Fruit fly (Drosophila melanogaster) whole organism: ENCODE measurements around the gene CG13032.

ENCODE experiments used
- CG8478 ChIP-seq: fragments of >200 bp; optimal IDR thresholded peaks from 2 replicates; lab custom pipeline; 2018; ENCODE audit warnings: inconsistent platforms
- EcR ChIP-seq, 2 experiments: fragments of >200 bp; optimal IDR thresholded peaks; 2 replicates each; lab custom pipeline; 2017; ENCODE audit warnings: missing biosample characterization in 2 of 2, missing genetic modification characterization in 2 of 2, missing genetic modification reagents in 2 of 2
- psq ChIP-seq: fragments of >200 bp; optimal IDR thresholded peaks from 2 replicates; lab custom pipeline; 2017
- usp ChIP-seq: fragments of >200 bp; optimal IDR thresholded peaks from 2 replicates; lab custom pipeline; 2017; ENCODE audit warnings: missing biosample characterization, missing genetic modification characterization, mixed read lengths

The CG13032 gene

DNA sequence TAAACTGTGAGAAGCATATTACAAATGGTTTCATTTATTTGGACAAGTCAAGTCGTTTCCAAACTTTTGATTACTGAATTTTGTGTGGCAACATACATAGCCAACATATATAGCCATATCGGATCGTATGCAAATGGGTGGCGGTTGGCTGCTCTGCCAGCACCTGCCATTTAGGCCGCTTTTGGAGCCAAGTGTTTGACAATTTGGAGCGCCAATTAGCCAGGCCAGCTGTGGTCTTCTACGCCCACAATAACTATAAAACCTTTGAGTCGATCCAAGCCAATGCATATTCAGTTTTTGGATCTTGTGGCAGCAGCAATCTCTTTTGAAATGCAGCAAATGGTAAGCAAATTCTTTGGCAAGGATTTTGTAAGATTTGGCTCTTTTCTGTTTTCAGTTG lies 50.8 kb downstream of the CG13032 start, which contains the start of gene CG13031:
CG13031 (plus strand) TSS at position 301 of the 400 bp plus-strand sequence.
- TF ChIP-seq psq, result no peak
- TF ChIP-seq usp (GFP tag; lab: Kevin White, UChicago), result no peak
- no peak for TF ChIP-seq EcR (GFP tag; optimal IDR thresholded peaks at IDR 0.05; lab: Kevin White, UChicago)
- TF ChIP-seq CG8478 (lab: Kevin White, UChicago), result no peak
